Worm (Caenorhabditis elegans) whole organism, late embryonic: Measurements from ENCODE around the gene moma-1.

Source experiments
- C08G9.2 ChIP-seq: sonication (generic microtip); optimal IDR thresholded peaks from 2 replicates; lab custom pipeline; 2016; ENCODE audit warnings: mild to moderate bottlenecking, missing genetic modification characterization, moderate library complexity, missing compliant biosample characterization
- C38D4.7 ChIP-seq: fragments of 200-800 bp; sonication (Bioruptor generic); optimal IDR thresholded peaks from 2 replicates; lab custom pipeline; 2018; ENCODE audit warnings: mild to moderate bottlenecking, missing genetic modification characterization, moderate library complexity, missing compliant biosample characterization
- F13H6.1 ChIP-seq: sonication (generic microtip); optimal IDR thresholded peaks from 2 replicates; lab custom pipeline; 2016; ENCODE audit warnings: missing genetic modification characterization, missing compliant biosample characterization
- K02D7.2 ChIP-seq: sonication (generic microtip); optimal IDR thresholded peaks from 2 replicates; lab custom pipeline; 2017; ENCODE audit warnings: mild to moderate bottlenecking, missing genetic modification characterization, missing compliant biosample characterization
- T23F11.4 ChIP-seq: fragments of 200-800 bp; sonication (Bioruptor generic); optimal IDR thresholded peaks from 2 replicates; lab custom pipeline; 2018; ENCODE audit warnings: mild to moderate bottlenecking, missing genetic modification characterization, missing compliant biosample characterization
- ahr-1 ChIP-seq: sonication (generic microtip); optimal IDR thresholded peaks from 2 replicates; lab custom pipeline; 2016; ENCODE audit warnings: missing genetic modification characterization, missing compliant biosample characterization
- ama-1 ChIP-seq: fragments of 150-350 bp; optimal IDR thresholded peaks from 2 replicates; lab custom pipeline; 2014
- ceh-14 ChIP-seq: sonication (generic microtip); optimal IDR thresholded peaks from 2 replicates; lab custom pipeline; 2016; ENCODE audit warnings: missing genotype, missing genetic modification characterization, missing compliant biosample characterization
- ceh-18 ChIP-seq: sonication (generic microtip); optimal IDR thresholded peaks from 2 replicates; lab custom pipeline; 2016; ENCODE audit warnings: missing genetic modification characterization, missing compliant biosample characterization
- ceh-19 ChIP-seq: fragments of 200-800 bp; sonication (Bioruptor generic); optimal IDR thresholded peaks from 2 replicates; lab custom pipeline; 2018; ENCODE audit warnings: mild to moderate bottlenecking, missing genetic modification characterization, missing compliant biosample characterization
- ceh-31 ChIP-seq: sonication (generic microtip); optimal IDR thresholded peaks from 2 replicates; lab custom pipeline; 2016; ENCODE audit warnings: missing genetic modification characterization, missing compliant biosample characterization
- ceh-34 ChIP-seq: sonication (generic microtip); optimal IDR thresholded peaks from 2 replicates; lab custom pipeline; 2016; ENCODE audit warnings: mild to moderate bottlenecking, missing genetic modification characterization, missing compliant biosample characterization
- ceh-45 ChIP-seq: fragments of 200-800 bp; sonication (Bioruptor generic); IDR thresholded peaks from 2 replicates; pipeline ENCODE4 v1.3.6; 2022; ENCODE audit warnings: missing genetic modification reagents, missing genetic modification characterization, missing compliant biosample characterization
- ceh-9 ChIP-seq: sonication (generic microtip); optimal IDR thresholded peaks from 2 replicates; lab custom pipeline; 2016; ENCODE audit warnings: mild to moderate bottlenecking, missing genetic modification characterization, inconsistent platforms, missing compliant biosample characterization
- che-1 ChIP-seq: sonication (generic microtip); optimal IDR thresholded peaks from 2 replicates; lab custom pipeline; 2016; ENCODE audit warnings: mild to moderate bottlenecking, missing genetic modification characterization, missing compliant biosample characterization
- dmd-4 ChIP-seq: sonication (generic microtip); optimal IDR thresholded peaks from 2 replicates; lab custom pipeline; 2016; ENCODE audit warnings: borderline replicate concordance, missing genetic modification characterization, missing compliant biosample characterization
- dve-1 ChIP-seq: sonication (generic microtip); optimal IDR thresholded peaks from 2 replicates; lab custom pipeline; 2017; ENCODE audit warnings: antibody characterized with exemption, mild to moderate bottlenecking, missing genetic modification characterization, missing compliant biosample characterization
- elt-2 ChIP-seq: sonication (generic microtip); optimal IDR thresholded peaks from 2 replicates; lab custom pipeline; 2016; ENCODE audit warnings: missing genetic modification reagents, missing genetic modification characterization, missing compliant biosample characterization
- elt-4 ChIP-seq: sonication (generic microtip); optimal IDR thresholded peaks from 2 replicates; lab custom pipeline; 2016; ENCODE audit warnings: missing genetic modification characterization, missing compliant biosample characterization
- ets-4 ChIP-seq: sonication (generic microtip); optimal IDR thresholded peaks from 2 replicates; lab custom pipeline; 2016; ENCODE audit warnings: missing genetic modification characterization, missing compliant biosample characterization
- eyg-1 ChIP-seq: sonication (generic microtip); optimal IDR thresholded peaks from 2 replicates; lab custom pipeline; 2016; ENCODE audit warnings: missing genotype, missing genetic modification characterization, missing compliant biosample characterization
- fax-1 ChIP-seq: sonication (generic microtip); optimal IDR thresholded peaks from 2 replicates; lab custom pipeline; 2016; ENCODE audit warnings: missing genotype, missing genetic modification characterization, missing compliant biosample characterization
- fkh-6 ChIP-seq: sonication (generic microtip); optimal IDR thresholded peaks from 2 replicates; lab custom pipeline; 2016; ENCODE audit warnings: missing genetic modification characterization, missing compliant biosample characterization
- gmeb-2 ChIP-seq: sonication (generic microtip); optimal IDR thresholded peaks from 2 replicates; lab custom pipeline; 2016; ENCODE audit warnings: missing genetic modification characterization, inconsistent platforms, missing compliant biosample characterization
- hlh-13 ChIP-seq: fragments of 200-800 bp; sonication (Bioruptor generic); optimal IDR thresholded peaks from 2 replicates; lab custom pipeline; 2018; ENCODE audit warnings: mild to moderate bottlenecking, missing genetic modification characterization, missing compliant biosample characterization
- hlh-15 ChIP-seq: sonication (generic microtip); optimal IDR thresholded peaks from 2 replicates; lab custom pipeline; 2016; ENCODE audit warnings: missing genetic modification characterization, missing compliant biosample characterization
- hlh-30 ChIP-seq: sonication (generic microtip); optimal IDR thresholded peaks from 2 replicates; lab custom pipeline; 2017; ENCODE audit warnings: antibody characterized with exemption, missing genetic modification characterization, missing compliant biosample characterization; ENCODE audit not compliant: insufficient read depth
- hlh-8 ChIP-seq: sonication (generic microtip); optimal IDR thresholded peaks from 2 replicates; lab custom pipeline; 2016; ENCODE audit warnings: missing genotype, missing genetic modification characterization, missing compliant biosample characterization
- lim-6 ChIP-seq: sonication (generic microtip); optimal IDR thresholded peaks from 2 replicates; lab custom pipeline; 2016; ENCODE audit warnings: missing genetic modification characterization, missing compliant biosample characterization
- madf-2 ChIP-seq: sonication (generic microtip); optimal IDR thresholded peaks from 2 replicates; lab custom pipeline; 2017; ENCODE audit warnings: missing genetic modification characterization, missing compliant biosample characterization
- mec-3 ChIP-seq: sonication (generic microtip); optimal IDR thresholded peaks from 2 replicates; lab custom pipeline; 2016; ENCODE audit warnings: borderline replicate concordance, missing genetic modification characterization, missing compliant biosample characterization
- nfya-1 ChIP-seq: sonication (generic microtip); optimal IDR thresholded peaks from 2 replicates; lab custom pipeline; 2017; ENCODE audit warnings: missing genetic modification characterization, mild to moderate bottlenecking, missing compliant biosample characterization, antibody characterized with exemption, moderate library complexity
- nhr-232 ChIP-seq: sonication (generic microtip); optimal IDR thresholded peaks from 2 replicates; lab custom pipeline; 2016; ENCODE audit warnings: missing genetic modification characterization, missing compliant biosample characterization
- npax-4 ChIP-seq: sonication (generic microtip); optimal IDR thresholded peaks from 2 replicates; lab custom pipeline; 2016; ENCODE audit warnings: missing genetic modification characterization, missing compliant biosample characterization
- pat-9 ChIP-seq: fragments of 200-800 bp; sonication (Bioruptor generic); optimal IDR thresholded peaks from 2 replicates; lab custom pipeline; 2018; ENCODE audit warnings: mild to moderate bottlenecking, missing genetic modification characterization, moderate library complexity, missing compliant biosample characterization
- pax-1 ChIP-seq: fragments of 150-350 bp; optimal IDR thresholded peaks from 2 replicates; lab custom pipeline; 2014; ENCODE audit warnings: missing biosample characterization, missing genetic modification characterization
- pha-2 ChIP-seq: sonication (generic microtip); optimal IDR thresholded peaks from 2 replicates; lab custom pipeline; 2017; ENCODE audit warnings: mild to moderate bottlenecking, missing genetic modification characterization, missing compliant biosample characterization
- pha-4 ChIP-seq: fragments of 150-350 bp; optimal IDR thresholded peaks from 2 replicates; lab custom pipeline; 2018; ENCODE audit warnings: missing biosample characterization, missing genetic modification reagents, missing genetic modification characterization
- pros-1 ChIP-seq: fragments of 150-350 bp; optimal IDR thresholded peaks from 2 replicates; lab custom pipeline; 2014; ENCODE audit warnings: missing biosample characterization, missing genetic modification reagents, missing genetic modification characterization
- ref-2 ChIP-seq: sonication (generic microtip); optimal IDR thresholded peaks from 2 replicates; lab custom pipeline; 2016; ENCODE audit warnings: missing genetic modification characterization, missing compliant biosample characterization
- rnt-1 ChIP-seq: sonication (generic microtip); optimal IDR thresholded peaks from 2 replicates; lab custom pipeline; 2016; ENCODE audit warnings: missing genetic modification characterization, missing compliant biosample characterization
- sdc-2 ChIP-seq: sonication (generic microtip); optimal IDR thresholded peaks from 2 replicates; lab custom pipeline; 2016; ENCODE audit warnings: missing genotype, missing genetic modification characterization, missing compliant biosample characterization
- sox-2 ChIP-seq: fragments of 200-800 bp; sonication (Bioruptor generic); IDR thresholded peaks from 2 replicates; pipeline ENCODE4 v1.3.6; 2022; ENCODE audit warnings: missing genetic modification reagents, missing genetic modification characterization, missing compliant biosample characterization
- sox-4 ChIP-seq: sonication (generic microtip); optimal IDR thresholded peaks from 2 replicates; lab custom pipeline; 2017; ENCODE audit warnings: mild to moderate bottlenecking, missing genetic modification characterization, inconsistent platforms, missing compliant biosample characterization
- syd-9 ChIP-seq: sonication (generic microtip); optimal IDR thresholded peaks from 2 replicates; lab custom pipeline; 2016; ENCODE audit warnings: mild to moderate bottlenecking, missing genetic modification characterization, moderate library complexity, missing compliant biosample characterization
- tbx-2 ChIP-seq: sonication (generic microtip); optimal IDR thresholded peaks from 2 replicates; lab custom pipeline; 2016; ENCODE audit warnings: missing genetic modification characterization, missing compliant biosample characterization
- tbx-7 ChIP-seq: sonication (generic microtip); optimal IDR thresholded peaks from 2 replicates; lab custom pipeline; 2016; ENCODE audit warnings: missing genotype, missing genetic modification characterization, missing compliant biosample characterization
- ttx-3 ChIP-seq: sonication (generic microtip); optimal IDR thresholded peaks from 2 replicates; lab custom pipeline; 2016; ENCODE audit warnings: missing genetic modification reagents, missing genetic modification characterization, missing compliant biosample characterization
- unc-55 ChIP-seq: sonication (generic microtip); optimal IDR thresholded peaks from 2 replicates; lab custom pipeline; 2017; ENCODE audit warnings: missing biosample characterization, missing genetic modification reagents, missing genetic modification characterization
- zip-5 ChIP-seq: sonication (generic microtip); optimal IDR thresholded peaks from 2 replicates; lab custom pipeline; 2016; ENCODE audit warnings: missing genetic modification characterization, missing compliant biosample characterization
- ztf-16 ChIP-seq: sonication (generic microtip); optimal IDR thresholded peaks from 2 replicates; lab custom pipeline; 2017; ENCODE audit warnings: missing genetic modification characterization, missing compliant biosample characterization

Gene moma-1

ce11 chrIII:833711-834442, 18.3 kb downstream of the moma-1 start (continued):
- TF ChIP-seq rnt-1 (tag; lab: Kevin White, UChicago) (peak; percentile 85), ceh-19 (no peak), fkh-6 (peak; percentile 2), nfya-1 (tag; lab: Kevin White, UChicago) (peak; percentile 92), elt-2 (peak; percentile 78), dmd-4 (tag; lab: Kevin White, UChicago) (no peak), eyg-1 (peak; percentile 26), pros-1 (tag; lab: Kevin White, UChicago) (no peak), zip-5 (peak; percentile 4), hlh-8 (tag; lab: Kevin White, UChicago) (peak; percentile 14), ref-2 (tag; lab: Kevin White, UChicago) (peak; percentile 76), pat-9 (tag; lab: Kevin White, UChicago) (no peak), F13H6.1 (tag; lab: Kevin White, UChicago) (peak; percentile 28), syd-9 (tag; lab: Kevin White, UChicago) (no peak), sox-4 (tag; lab: Kevin White, UChicago) (no peak), sox-2 (no peak), ceh-34 (tag; lab: Kevin White, UChicago) (peak; percentile 41), pha-4 (tag; lab: Kevin White, UChicago) (no peak), dve-1 (tag; lab: Kevin White, UChicago) (peak; percentile 85), ceh-14 (no peak), ceh-31 (tag; lab: Kevin White, UChicago) (peak; percentile 87), mec-3 (tag; lab: Kevin White, UChicago) (no peak), hlh-15 (tag; lab: Kevin White, UChicago) (no peak), ama-1 (lab: Kevin White, UChicago) (peak; percentile 56), ceh-45 (GFP tag; lab: Robert Waterston, UW) (no peak), che-1 (tag; lab: Kevin White, UChicago) (no peak), K02D7.2 (tag; lab: Kevin White, UChicago) (no peak), lim-6 (tag; lab: Kevin White, UChicago) (no peak), pha-2 (tag; lab: Kevin White, UChicago) (peak; percentile 18), sdc-2 (tag; lab: Kevin White, UChicago) (peak; percentile 17), madf-2 (tag; lab: Kevin White, UChicago) (peak; percentile 35), ztf-16 (peak; percentile 9), ceh-18 (peak; percentile 82), fax-1 (tag; lab: Kevin White, UChicago) (no peak), ahr-1 (tag; lab: Kevin White, UChicago) (no peak), ttx-3 (no peak), gmeb-2 (tag; lab: Kevin White, UChicago) (no peak), tbx-2 (tag; lab: Kevin White, UChicago) (peak; percentile 95), pax-1 (tag; lab: Kevin White, UChicago) (peak; percentile 90), nhr-232 (tag; lab: Kevin White, UChicago) (no peak), hlh-30 (peak; percentile 96), T23F11.4 (GFP tag; lab: Kevin White, UChicago) (no peak), ets-4 (tag; lab: Kevin White, UChicago) (peak; percentile 51), elt-4 (no peak), ceh-9 (tag; lab: Kevin White, UChicago) (no peak), C08G9.2 (no peak), hlh-13 (no peak), unc-55 (GFP tag; lab: Kevin White, UChicago) (peak; percentile 91), C38D4.7 (no peak), tbx-7 (no peak), npax-4 (tag; lab: Kevin White, UChicago) (no peak)
